Fruit fly (Drosophila melanogaster): ENCODE data around the gene ifc.

ifc gene

DNA sequence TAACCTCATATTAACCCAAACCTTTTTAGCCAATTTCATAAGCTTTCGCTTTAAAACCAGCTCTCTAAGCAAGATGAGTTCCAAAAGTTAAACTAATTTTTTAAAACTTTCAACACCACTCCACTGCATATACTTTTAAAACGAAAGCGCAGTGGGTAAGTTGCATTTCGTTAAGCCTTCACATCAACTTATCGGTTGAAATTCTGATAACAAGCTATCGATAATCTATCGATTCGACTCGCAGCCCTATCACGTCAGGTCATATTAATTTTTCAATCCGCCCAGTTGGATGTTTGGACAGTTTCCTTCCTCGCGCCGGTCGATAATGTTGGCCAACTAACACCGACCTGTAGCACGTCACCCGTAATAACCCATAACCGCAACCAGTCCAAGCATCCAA lies at the start of gene ifc:
Gene ifc (plus strand): TSS at position 255 of the 400 bp plus-strand sequence.
- TF ChIP-seq Sox15 (GFP tag; optimal IDR thresholded peaks at IDR 0.05) = peak; percentile 25
- no peak for TF ChIP-seq CG8632 (GFP tag; optimal IDR thresholded peaks at IDR 0.05)
- TF ChIP-seq CG3032 (tag; optimal IDR thresholded peaks at IDR 0.05) = peak; percentile 51
- TF ChIP-seq CG6276 (GFP tag; optimal IDR thresholded peaks at IDR 0.05) = no peak
- peak; percentile 66 for TF ChIP-seq Eip78C (GFP tag)
- TF ChIP-seq CG3919 (GFP tag; optimal IDR thresholded peaks at IDR 0.05) = peak; percentile 38
- TF ChIP-seq vri (GFP tag; optimal IDR thresholded peaks at IDR 0.05) = no peak
- peak; percentile 30 for TF ChIP-seq dsx (GFP tag; optimal IDR thresholded peaks at IDR 0.05; ENCODE audit: poor library complexity, severe bottlenecking)
- no peak for TF ChIP-seq Gug (GFP tag; IDR thresholded peaks at IDR 0.05)
- peak; percentile 47 for TF ChIP-seq CG1621 (tag; optimal IDR thresholded peaks at IDR 0.05)
- peak; percentile 29 for TF ChIP-seq CG6792 (GFP tag; optimal IDR thresholded peaks at IDR 0.05)
- peak in 1 of 2 experiments; percentile 29 for TF ChIP-seq salr (GFP tag; optimal IDR thresholded peaks at IDR 0.05)
- no peak for TF ChIP-seq CG34406 (GFP tag; optimal IDR thresholded peaks at IDR 0.05)
- TF ChIP-seq CG10669 (GFP tag; optimal IDR thresholded peaks at IDR 0.05) = peak; percentile 10
- peak; percentile 66 for TF ChIP-seq CG31627 (GFP tag; optimal IDR thresholded peaks at IDR 0.05)
- TF ChIP-seq lz (GFP tag; optimal IDR thresholded peaks at IDR 0.05) = peak; percentile 58
- no peak for TF ChIP-seq Sox102F (GFP tag; optimal IDR thresholded peaks at IDR 0.05)
- no peak for TF ChIP-seq CG15336 (GFP tag; IDR thresholded peaks at IDR 0.05)
- TF ChIP-seq Ets96B (tag; optimal IDR thresholded peaks at IDR 0.05) = peak; percentile 23
- TF ChIP-seq achi (GFP tag; optimal IDR thresholded peaks at IDR 0.05) = no peak
- TF ChIP-seq esn (GFP tag; optimal IDR thresholded peaks at IDR 0.05) = peak; percentile 45
- TF ChIP-seq CG11294 (GFP tag; IDR thresholded peaks at IDR 0.05) = no peak
- peak; percentile 83 for TF ChIP-seq svp (GFP tag)
- TF ChIP-seq fkh (GFP tag; optimal IDR thresholded peaks at IDR 0.05) = peak; percentile 12
- TF ChIP-seq ss (GFP tag; optimal IDR thresholded peaks at IDR 0.05) = peak in 1 of 2 experiments; percentile 3
- no peak for TF ChIP-seq Blimp-1 (GFP tag; optimal IDR thresholded peaks at IDR 0.05)
- TF ChIP-seq Sox14 (GFP tag; optimal IDR thresholded peaks at IDR 0.05) = peak; percentile 66
- TF ChIP-seq cyc (GFP tag; optimal IDR thresholded peaks at IDR 0.05) = peak; percentile 52
- TF ChIP-seq CG16779 (tag; optimal IDR thresholded peaks at IDR 0.05) = no peak
- TF ChIP-seq acj6 (GFP tag; optimal IDR thresholded peaks at IDR 0.05) = peak; percentile 19

DNA sequence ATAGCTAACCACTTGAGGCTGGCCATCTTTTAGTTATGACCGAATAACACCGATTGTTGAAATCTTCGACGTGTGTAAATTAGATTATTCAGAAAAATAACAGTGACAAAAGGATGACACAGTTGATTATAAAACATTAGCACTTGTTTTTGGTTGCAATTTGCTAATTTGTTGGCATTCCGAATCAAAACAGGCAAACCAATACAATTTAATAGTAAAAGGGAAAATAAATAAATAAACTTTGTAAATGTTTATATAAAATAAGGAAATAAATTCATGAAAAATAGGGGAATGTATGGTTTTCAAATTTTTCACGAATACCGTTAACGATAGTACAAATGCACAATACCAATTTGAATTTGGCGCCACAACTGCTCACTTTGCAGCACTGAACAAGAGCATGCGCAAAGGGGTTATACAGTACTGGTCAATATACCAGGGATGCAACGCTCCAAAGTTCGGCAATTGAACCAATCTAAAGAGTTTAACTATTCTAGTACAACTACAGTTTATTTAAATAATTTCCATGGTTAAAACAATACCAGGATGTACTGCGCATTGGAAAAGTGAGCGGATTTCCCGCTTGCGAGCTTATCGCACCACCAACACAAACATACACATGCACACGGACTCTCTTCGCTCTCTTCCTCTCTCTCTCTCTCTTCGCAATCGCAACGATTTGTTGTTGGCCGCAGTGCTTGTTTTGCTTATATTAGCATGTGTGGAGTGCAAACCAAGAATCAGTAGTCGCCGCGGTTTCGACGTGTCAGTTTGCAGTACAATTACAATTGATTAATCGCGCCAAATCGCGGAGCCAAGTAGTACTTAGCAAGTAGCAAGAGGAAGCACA lies 42.7 kb upstream of the ifc start, which contains the start of the genes Sfp26Ad and Gpdh1:
Gene Sfp26Ad (minus strand): TSS at position 76 of the 850 bp plus-strand sequence.
Gene Gpdh1 (plus strand): TSS at position 415 of the 850 bp plus-strand sequence.
- peak; percentile 71 for TF ChIP-seq Ets21C (GFP tag; optimal IDR thresholded peaks at IDR 0.05)
- TF ChIP-seq Smox (GFP tag; optimal IDR thresholded peaks at IDR 0.05) = peak; percentile 77
- peak; percentile 81 for TF ChIP-seq lz (GFP tag; optimal IDR thresholded peaks at IDR 0.05)
- TF ChIP-seq CG11902 (GFP tag; optimal IDR thresholded peaks at IDR 0.05) = peak; percentile 62
- peak; percentile 74 for TF ChIP-seq topi (GFP tag; optimal IDR thresholded peaks at IDR 0.05)
- peak; percentile 71 for TF ChIP-seq CG10631 (GFP tag; optimal IDR thresholded peaks at IDR 0.05)
- TF ChIP-seq OdsH (GFP tag; optimal IDR thresholded peaks at IDR 0.05) = peak; percentile 69
- peak; percentile 56 for TF ChIP-seq Lpt (GFP tag; optimal IDR thresholded peaks at IDR 0.05)
- TF ChIP-seq CG6163 (GFP tag; IDR thresholded peaks at IDR 0.05) = peak; percentile 67
- peak; percentile 75 for TF ChIP-seq Hr39 (GFP tag; optimal IDR thresholded peaks at IDR 0.05)
- TF ChIP-seq CG8119 (GFP tag; IDR thresholded peaks at IDR 0.05) = peak; percentile 71
- TF ChIP-seq CG7368 (GFP tag; optimal IDR thresholded peaks at IDR 0.05) = peak; percentile 59
- peak; percentile 54 for TF ChIP-seq acj6 (GFP tag; optimal IDR thresholded peaks at IDR 0.05)
- no peak for TF ChIP-seq spab (GFP tag; optimal IDR thresholded peaks at IDR 0.05)
- TF ChIP-seq CG6808 (GFP tag; optimal IDR thresholded peaks at IDR 0.05) = peak; percentile 34
- peak; percentile 58 for TF ChIP-seq Eip75B (GFP tag; optimal IDR thresholded peaks at IDR 0.05)
- no peak for TF ChIP-seq CG11294 (GFP tag; IDR thresholded peaks at IDR 0.05)
- peak; percentile 20 for TF ChIP-seq Blimp-1 (GFP tag; optimal IDR thresholded peaks at IDR 0.05)
- TF ChIP-seq esn (GFP tag; optimal IDR thresholded peaks at IDR 0.05) = peak; percentile 82
- peak; percentile 19 for TF ChIP-seq CG1621 (tag; optimal IDR thresholded peaks at IDR 0.05)
- TF ChIP-seq CG8632 (GFP tag; optimal IDR thresholded peaks at IDR 0.05) = peak; percentile 64
- TF ChIP-seq Hr4 (GFP tag; optimal IDR thresholded peaks at IDR 0.05) = peak; percentile 62
- peak; percentile 71 for TF ChIP-seq CG6792 (GFP tag; optimal IDR thresholded peaks at IDR 0.05)
- TF ChIP-seq CG34406 (GFP tag; optimal IDR thresholded peaks at IDR 0.05) = peak; percentile 37
- peak; percentile 61 for TF ChIP-seq fkh (GFP tag; optimal IDR thresholded peaks at IDR 0.05)
- peak; percentile 86 for TF ChIP-seq Eip78C (GFP tag)
- peak; percentile 72 for TF ChIP-seq Sox14 (GFP tag; optimal IDR thresholded peaks at IDR 0.05)
- TF ChIP-seq CG9139 (GFP tag; optimal IDR thresholded peaks at IDR 0.05) = peak; percentile 71
- peak in 1 of 2 experiments; percentile 49 for TF ChIP-seq salr (GFP tag; optimal IDR thresholded peaks at IDR 0.05)
- TF ChIP-seq dsx (GFP tag; optimal IDR thresholded peaks at IDR 0.05; ENCODE audit: poor library complexity, severe bottlenecking) = peak; percentile 25
- TF ChIP-seq CG16779 (tag; optimal IDR thresholded peaks at IDR 0.05) = peak; percentile 71
- peak; percentile 19 for TF ChIP-seq Sox15 (GFP tag; optimal IDR thresholded peaks at IDR 0.05)
- no peak for TF ChIP-seq CG6276 (GFP tag; optimal IDR thresholded peaks at IDR 0.05)
